Worm (Caenorhabditis elegans): ENCODE measurements around the gene C09B8.8.

DNA sequence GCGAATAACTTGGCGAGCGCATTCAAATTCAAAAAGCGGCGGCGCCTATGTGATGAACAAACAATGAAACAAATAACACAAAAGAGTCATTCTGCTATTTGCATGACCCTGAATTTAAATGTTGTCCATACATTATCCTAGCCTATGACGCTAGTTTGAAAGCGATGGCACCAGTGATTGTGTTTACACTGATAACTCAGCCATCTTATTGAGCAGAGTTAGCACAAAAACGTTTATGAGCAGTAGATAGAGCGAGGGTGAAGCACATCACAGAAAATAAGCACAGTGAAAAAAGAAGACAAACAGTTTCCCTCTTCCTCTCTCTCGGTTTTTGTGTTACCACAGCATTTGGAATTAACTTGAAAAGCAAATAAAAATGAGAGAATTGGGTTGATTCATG is 28.0 kb downstream of the C09B8.8 start:
- TF ChIP-seq nhr-12 (tag; optimal IDR thresholded peaks at IDR 0.05) = no peak
- no peak for TF ChIP-seq nhr-11 (tag; optimal IDR thresholded peaks at IDR 0.05)
- TF ChIP-seq nhr-237 (tag; optimal IDR thresholded peaks at IDR 0.05) = no peak
- no peak for TF ChIP-seq elt-1 (tag; optimal IDR thresholded peaks at IDR 0.05)
- TF ChIP-seq fos-1 (tag; optimal IDR thresholded peaks at IDR 0.05) = no peak
- no peak for TF ChIP-seq nhr-76 (tag; optimal IDR thresholded peaks at IDR 0.05)
- no peak for TF ChIP-seq nfya-1 (tag; optimal IDR thresholded peaks at IDR 0.05; ENCODE audit: insufficient read depth)
- no peak for TF ChIP-seq hmg-11 (tag; optimal IDR thresholded peaks at IDR 0.05)
- no peak for TF ChIP-seq ceh-9 (tag; optimal IDR thresholded peaks at IDR 0.05)
- TF ChIP-seq ztf-11 (tag; optimal IDR thresholded peaks at IDR 0.05) = no peak
